Worm (Caenorhabditis elegans): ENCODE data around the gene dpm-3.

dpm-3 gene

ce11 chrIV:12417536-12418195 lies 26.3 kb downstream of the dpm-3 start, which contains the start of gene F08G5.3 (continued):
- TF ChIP-seq F44E2.7 (GFP tag; IDR thresholded peaks at IDR 0.05): no peak
- no peak for TF ChIP-seq nhr-25 (tag; optimal IDR thresholded peaks at IDR 0.05; ENCODE audit: borderline replicate concordance, insufficient read depth)
- TF ChIP-seq pqm-1 (tag; optimal IDR thresholded peaks at IDR 0.05): no peak
- peak; percentile 65 for TF ChIP-seq nhr-102 (tag; optimal IDR thresholded peaks at IDR 0.05)
- no peak for TF ChIP-seq zfp-2 (tag; optimal IDR thresholded peaks at IDR 0.05)
- peak; percentile 91 for TF ChIP-seq pha-4 (GFP tag; IDR thresholded peaks at IDR 0.05)
- no peak for TF ChIP-seq pha-4 (tag; optimal IDR thresholded peaks at IDR 0.05)
- no peak for TF ChIP-seq F10B5.3 (tag; optimal IDR thresholded peaks at IDR 0.05)
- TF ChIP-seq R02D3.7 (tag; optimal IDR thresholded peaks at IDR 0.05): no peak
- TF ChIP-seq spr-3 (GFP tag; optimal IDR thresholded peaks at IDR 0.05): peak; percentile 53
- peak; percentile 32 for TF ChIP-seq nhr-77 (tag; optimal IDR thresholded peaks at IDR 0.05)
- TF ChIP-seq lin-1 (GFP tag; IDR thresholded peaks at IDR 0.05): peak; percentile 55; the same call in 1 of the 2 replicates
- peak; percentile 68 for TF ChIP-seq unc-130 (GFP tag; optimal IDR thresholded peaks at IDR 0.05)
- TF ChIP-seq rbr-2 (tag; optimal IDR thresholded peaks at IDR 0.05): peak; percentile 47
- peak; percentile 23 for TF ChIP-seq nhr-48 (tag; optimal IDR thresholded peaks at IDR 0.05)
- TF ChIP-seq nhr-28 (tag; optimal IDR thresholded peaks at IDR 0.05): peak; percentile 15
- TF ChIP-seq Y105C5A.15 (GFP tag; IDR thresholded peaks at IDR 0.05): peak; percentile 85; the same call in 1 of the 2 replicates
- no peak for TF ChIP-seq nhr-237 (tag; optimal IDR thresholded peaks at IDR 0.05)
- TF ChIP-seq lir-3 (tag; optimal IDR thresholded peaks at IDR 0.05): peak; percentile 49
- TF ChIP-seq ztf-11 (tag; optimal IDR thresholded peaks at IDR 0.05): no peak
- TF ChIP-seq mxl-3 (GFP tag; optimal IDR thresholded peaks at IDR 0.05): no peak
- peak; percentile 74; the same call in 1 of the 2 replicates for TF ChIP-seq dmd-9 (GFP tag; IDR thresholded peaks at IDR 0.05)
- no peak for TF ChIP-seq dpl-1 (GFP tag; optimal IDR thresholded peaks at IDR 0.05)
- peak; percentile 59 for TF ChIP-seq hlh-11 (tag; optimal IDR thresholded peaks at IDR 0.05)
- peak in 1 of 2 experiments; percentile 58 for TF ChIP-seq lsy-2 (tag; optimal IDR thresholded peaks at IDR 0.05)
- peak; percentile 82 for TF ChIP-seq dmd-8 (GFP tag; IDR thresholded peaks at IDR 0.05)
- no peak for TF ChIP-seq unc-39 (tag; optimal IDR thresholded peaks at IDR 0.05)
- peak; percentile 81 for TF ChIP-seq zfp-3 (GFP tag; conservative IDR thresholded peaks at IDR 0.05)
- no peak for TF ChIP-seq fos-1 (tag; optimal IDR thresholded peaks at IDR 0.05)
- no peak for TF ChIP-seq mdl-1 (tag; optimal IDR thresholded peaks at IDR 0.05)
- TF ChIP-seq daf-19 (GFP tag; conservative IDR thresholded peaks at IDR 0.05): no peak
- TF ChIP-seq F49E8.2 (tag; optimal IDR thresholded peaks at IDR 0.05; ENCODE audit: borderline replicate concordance): peak; percentile 51
- no peak for TF ChIP-seq nhr-76 (tag; optimal IDR thresholded peaks at IDR 0.05)
- TF ChIP-seq lin-29 (GFP tag; IDR thresholded peaks at IDR 0.05): no peak
- peak; percentile 68 for TF ChIP-seq ceh-20 (GFP tag; IDR thresholded peaks at IDR 0.05)
- TF ChIP-seq gei-8 (GFP tag; optimal IDR thresholded peaks at IDR 0.05): peak; percentile 72
- TF ChIP-seq lin-15B (tag; optimal IDR thresholded peaks at IDR 0.05): no peak
- TF ChIP-seq ceh-32 (tag; optimal IDR thresholded peaks at IDR 0.05; ENCODE audit: poor library complexity): no peak
- TF ChIP-seq nhr-11 (tag; optimal IDR thresholded peaks at IDR 0.05): no peak
- no peak for TF ChIP-seq tag-97 (GFP tag; IDR thresholded peaks at IDR 0.05)
- peak; percentile 46 for TF ChIP-seq dmd-6 (GFP tag; IDR thresholded peaks at IDR 0.05)
- TF ChIP-seq ZK337.2 (GFP tag; IDR thresholded peaks at IDR 0.05): peak; percentile 73
- peak; percentile 66; the same call in 1 of the 2 replicates for TF ChIP-seq saeg-2 (GFP tag; IDR thresholded peaks at IDR 0.05)
- no peak for TF ChIP-seq unc-62 (GFP tag; optimal IDR thresholded peaks at IDR 0.05 in 1 of 2)
- TF ChIP-seq unc-62 (tag; optimal IDR thresholded peaks at IDR 0.05): no peak
- TF ChIP-seq php-3 (GFP tag; IDR thresholded peaks at IDR 0.05): peak; percentile 31; the same call in 1 of the 2 replicates
- no peak for TF ChIP-seq jun-1 (tag; optimal IDR thresholded peaks at IDR 0.05)
- no peak for TF ChIP-seq zip-2 (tag; optimal IDR thresholded peaks at IDR 0.05)
- TF ChIP-seq mxl-2 (GFP tag; conservative IDR thresholded peaks at IDR 0.05): 0 out of 2 replicates have a peak, but pooled peaks have one; percentile 34
- peak; percentile 82; the same call in 1 of the 2 replicates for TF ChIP-seq D1046.2 (GFP tag; IDR thresholded peaks at IDR 0.05)
- no peak for TF ChIP-seq ama-1 (optimal IDR thresholded peaks at IDR 0.05)

Measured in whole organism, L4 larva.